Worm (Caenorhabditis elegans): ENCODE results near the gene F10D2.10.

F10D2.10 gene

DNA sequence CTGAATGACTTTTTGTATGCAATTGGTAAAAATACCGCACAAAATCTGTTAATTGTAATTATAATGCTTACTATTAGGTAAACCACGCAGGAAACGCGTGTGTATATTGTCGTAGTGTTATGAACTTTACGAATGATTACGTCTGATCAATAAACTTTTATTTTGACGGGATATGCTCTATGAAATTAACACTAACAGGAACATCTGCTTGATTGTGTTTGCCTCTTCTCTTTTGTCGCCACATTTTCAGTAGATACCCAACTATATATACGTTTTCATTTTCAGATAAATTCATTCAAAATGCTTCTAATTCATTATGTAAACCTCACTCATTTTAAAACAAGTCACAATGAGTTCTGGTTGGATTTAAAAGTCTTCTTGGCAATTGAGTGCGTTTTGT, 23.7 kb downstream of the F10D2.10 start, which contains the start of gene sre-10:
sre-10 (plus strand) TSS at position 301 of the 400 bp plus-strand sequence.
- TF ChIP-seq tbx-37 (GFP tag; conservative IDR thresholded peaks at IDR 0.05) (no peak), ceh-13 (GFP tag; optimal IDR thresholded peaks at IDR 0.05) (no peak), ets-7 (tag; optimal IDR thresholded peaks at IDR 0.05) (no peak), hnd-1 (tag; optimal IDR thresholded peaks at IDR 0.05) (no peak), sea-1 (GFP tag; conservative IDR thresholded peaks at IDR 0.05) (no peak), ceh-36 (tag; optimal IDR thresholded peaks at IDR 0.05) (no peak), tra-4 (tag; optimal IDR thresholded peaks at IDR 0.05) (no peak), ama-1 (optimal IDR thresholded peaks at IDR 0.05) (no peak)

DNA sequence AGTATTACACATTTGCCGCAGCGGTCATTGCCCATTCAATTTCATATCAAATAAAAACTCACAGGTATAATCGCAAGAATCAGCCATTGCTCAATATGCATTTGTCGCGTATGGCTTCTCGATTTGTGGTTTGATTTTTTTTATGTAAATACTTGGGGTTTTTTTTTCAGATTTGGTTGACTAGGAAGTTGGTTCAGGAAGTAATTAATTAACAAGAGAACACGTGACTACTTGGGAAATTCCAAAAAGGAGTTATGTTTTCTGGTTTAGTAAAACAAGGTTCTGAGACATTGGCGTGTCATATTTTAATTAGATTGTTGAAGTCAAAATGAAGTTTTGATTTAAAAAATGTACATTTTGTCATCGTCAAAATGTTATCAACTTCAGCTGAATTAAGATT, 25.0 kb downstream of the F10D2.10 start, which contains the start of gene srx-36:
srx-36 (minus strand) TSS at position 101 of the 400 bp plus-strand sequence.
- TF ChIP-seq pes-1 (GFP tag; IDR thresholded peaks at IDR 0.05) (no peak), ceh-13 (GFP tag; optimal IDR thresholded peaks at IDR 0.05) (no peak), sea-1 (GFP tag; conservative IDR thresholded peaks at IDR 0.05) (no peak), flt-1 (GFP tag; IDR thresholded peaks at IDR 0.05) (no peak), ets-7 (tag; optimal IDR thresholded peaks at IDR 0.05) (no peak), tbx-11 (GFP tag; IDR thresholded peaks at IDR 0.05) (no peak), hmbx-1 (tag; optimal IDR thresholded peaks at IDR 0.05) (no peak)

ce11 chrV:7129460-7129859, 26.5 kb downstream of the F10D2.10 start, which contains the start of gene T01C4.8:
TSS of gene T01C4.8 (minus strand) at chrV:7129560.
- TF ChIP-seq tbx-37 (GFP tag; conservative IDR thresholded peaks at IDR 0.05) (no peak), tbx-11 (GFP tag; IDR thresholded peaks at IDR 0.05) (no peak), B0310.2 (tag; optimal IDR thresholded peaks at IDR 0.05) (no peak), aly-1 (tag; optimal IDR thresholded peaks at IDR 0.05) (no peak), pes-1 (GFP tag; IDR thresholded peaks at IDR 0.05) (no peak), hmg-4 (GFP tag; optimal IDR thresholded peaks at IDR 0.05) (no peak), F13C5.2 (tag; optimal IDR thresholded peaks at IDR 0.05) (no peak), tra-4 (tag; optimal IDR thresholded peaks at IDR 0.05) (no peak), ets-7 (tag; optimal IDR thresholded peaks at IDR 0.05) (no peak), hmbx-1 (tag; optimal IDR thresholded peaks at IDR 0.05) (no peak), sea-1 (GFP tag; conservative IDR thresholded peaks at IDR 0.05) (no peak), ceh-13 (GFP tag; optimal IDR thresholded peaks at IDR 0.05) (no peak), hnd-1 (tag; optimal IDR thresholded peaks at IDR 0.05) (no peak), ceh-36 (tag; optimal IDR thresholded peaks at IDR 0.05) (no peak), ama-1 (optimal IDR thresholded peaks at IDR 0.05) (no peak), scrt-1 (GFP tag; IDR thresholded peaks at IDR 0.05) (no peak), flt-1 (GFP tag; IDR thresholded peaks at IDR 0.05) (no peak)

DNA sequence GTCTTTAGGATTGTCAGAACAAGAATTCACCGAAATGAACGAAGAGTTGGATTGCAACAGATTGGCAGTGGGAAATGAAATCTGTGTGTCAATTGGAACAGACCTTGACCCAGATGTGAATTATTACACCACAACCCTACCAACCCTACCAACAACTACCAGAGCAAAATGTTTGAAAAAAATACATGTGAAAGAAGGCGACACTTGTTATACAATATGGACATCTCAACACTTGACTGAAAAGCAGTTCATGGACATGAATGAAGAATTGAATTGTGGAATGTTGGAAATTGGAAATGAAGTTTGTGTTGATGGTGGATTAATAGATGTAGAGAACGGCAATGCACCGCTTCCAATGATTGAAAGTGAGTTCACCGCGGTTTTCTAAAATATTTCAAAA, 32.0 kb downstream of the F10D2.10 start:
- TF ChIP-seq ceh-13 (GFP tag; optimal IDR thresholded peaks at IDR 0.05) (no peak), sea-1 (GFP tag; conservative IDR thresholded peaks at IDR 0.05) (no peak), F13C5.2 (tag; optimal IDR thresholded peaks at IDR 0.05) (no peak), hnd-1 (tag; optimal IDR thresholded peaks at IDR 0.05) (no peak), hmbx-1 (tag; optimal IDR thresholded peaks at IDR 0.05) (no peak), ama-1 (optimal IDR thresholded peaks at IDR 0.05) (no peak), B0310.2 (tag; optimal IDR thresholded peaks at IDR 0.05) (no peak), tbx-11 (GFP tag; IDR thresholded peaks at IDR 0.05) (no peak), aly-1 (tag; optimal IDR thresholded peaks at IDR 0.05) (no peak), hmg-4 (GFP tag; optimal IDR thresholded peaks at IDR 0.05) (no peak), flt-1 (GFP tag; IDR thresholded peaks at IDR 0.05) (no peak), pes-1 (GFP tag; IDR thresholded peaks at IDR 0.05) (no peak), tbx-37 (GFP tag; conservative IDR thresholded peaks at IDR 0.05) (no peak), scrt-1 (GFP tag; IDR thresholded peaks at IDR 0.05) (no peak)

ce11 chrV:7123188-7123708, 32.7 kb downstream of the F10D2.10 start, which contains the start of gene lmd-5:
TSS of gene lmd-5 (plus strand) at chrV:7123658.
- no peak for TF ChIP-seq hmbx-1 (tag; optimal IDR thresholded peaks at IDR 0.05)
- TF ChIP-seq ama-1 (optimal IDR thresholded peaks at IDR 0.05), result no peak
- no peak for TF ChIP-seq pes-1 (GFP tag; IDR thresholded peaks at IDR 0.05)
- TF ChIP-seq flt-1 (GFP tag; IDR thresholded peaks at IDR 0.05), result no peak
- TF ChIP-seq ets-7 (tag; optimal IDR thresholded peaks at IDR 0.05), result no peak
- no peak for TF ChIP-seq sea-1 (GFP tag; conservative IDR thresholded peaks at IDR 0.05)
- TF ChIP-seq ceh-36 (tag; optimal IDR thresholded peaks at IDR 0.05), result no peak
- no peak for TF ChIP-seq B0310.2 (tag; optimal IDR thresholded peaks at IDR 0.05)
- no peak for TF ChIP-seq F13C5.2 (tag; optimal IDR thresholded peaks at IDR 0.05)
- no peak for TF ChIP-seq hnd-1 (tag; optimal IDR thresholded peaks at IDR 0.05)
- TF ChIP-seq ceh-13 (GFP tag; optimal IDR thresholded peaks at IDR 0.05), result no peak
- TF ChIP-seq aly-1 (tag; optimal IDR thresholded peaks at IDR 0.05), result no peak
- TF ChIP-seq scrt-1 (GFP tag; IDR thresholded peaks at IDR 0.05), result no peak
- no peak for TF ChIP-seq hmg-4 (GFP tag; optimal IDR thresholded peaks at IDR 0.05)
- no peak for TF ChIP-seq tbx-11 (GFP tag; IDR thresholded peaks at IDR 0.05)
- no peak for TF ChIP-seq tra-4 (tag; optimal IDR thresholded peaks at IDR 0.05)
- no peak for TF ChIP-seq tbx-37 (GFP tag; conservative IDR thresholded peaks at IDR 0.05)

DNA sequence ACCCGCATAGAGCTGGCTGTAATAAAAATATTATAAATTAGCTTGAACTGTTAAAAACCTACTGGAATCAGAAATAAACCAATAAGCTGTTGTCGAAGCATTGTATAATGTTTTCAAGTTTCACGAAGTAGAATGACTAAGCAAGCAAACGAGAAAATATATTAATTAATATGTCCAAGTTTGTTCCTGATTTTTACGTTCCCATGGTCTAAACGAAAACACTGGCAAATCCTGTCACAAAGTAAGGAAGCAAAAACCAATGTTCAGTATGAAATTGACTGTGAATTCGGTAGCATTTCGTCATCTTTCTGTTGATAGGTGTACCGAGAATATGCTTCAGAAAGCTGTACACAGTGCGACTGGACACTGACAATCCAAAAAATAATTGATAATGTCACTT, 35.8 kb downstream of the F10D2.10 start, which contains the start of gene srx-34:
srx-34 (minus strand) TSS at position 101 of the 400 bp plus-strand sequence.
- TF ChIP-seq ets-7 (tag; optimal IDR thresholded peaks at IDR 0.05) (no peak), hnd-1 (tag; optimal IDR thresholded peaks at IDR 0.05) (no peak), aly-1 (tag; optimal IDR thresholded peaks at IDR 0.05) (no peak), ceh-13 (GFP tag; optimal IDR thresholded peaks at IDR 0.05) (no peak), pes-1 (GFP tag; IDR thresholded peaks at IDR 0.05) (no peak), sea-1 (GFP tag; conservative IDR thresholded peaks at IDR 0.05) (no peak), tbx-37 (GFP tag; conservative IDR thresholded peaks at IDR 0.05) (no peak), F13C5.2 (tag; optimal IDR thresholded peaks at IDR 0.05) (no peak), scrt-1 (GFP tag; IDR thresholded peaks at IDR 0.05) (no peak), tbx-11 (GFP tag; IDR thresholded peaks at IDR 0.05) (no peak), tra-4 (tag; optimal IDR thresholded peaks at IDR 0.05) (no peak), ceh-36 (tag; optimal IDR thresholded peaks at IDR 0.05) (no peak), ama-1 (optimal IDR thresholded peaks at IDR 0.05) (no peak)

- TF ChIP-seq sea-1 (GFP tag; conservative IDR thresholded peaks at IDR 0.05) (no peak), hmg-4 (GFP tag; optimal IDR thresholded peaks at IDR 0.05) (no peak), pes-1 (GFP tag; IDR thresholded peaks at IDR 0.05) (no peak), hnd-1 (tag; optimal IDR thresholded peaks at IDR 0.05) (no peak), tbx-37 (GFP tag; conservative IDR thresholded peaks at IDR 0.05) (no peak), tra-4 (tag; optimal IDR thresholded peaks at IDR 0.05) (no peak)
Observed at ce11 chrV:7118796-7119195, 37.2 kb downstream of the F10D2.10 start, which contains the start of gene srx-33. TSS of gene srx-33 (minus strand) at chrV:7118896.

All from whole organism, early embryonic.